Worm (Caenorhabditis elegans) whole organism, young adult: ENCODE measurements around the gene smr-1.

Experiments
- F22D6.2 ChIP-seq: sonication (generic microtip); optimal IDR thresholded peaks from 2 replicates; lab custom pipeline; 2016; ENCODE audit warnings: mild to moderate bottlenecking, missing genetic modification characterization, missing compliant biosample characterization
- F23B12.7 ChIP-seq: sonication (generic microtip); optimal IDR thresholded peaks from 2 replicates; lab custom pipeline; 2017; ENCODE audit warnings: missing genetic modification characterization, mild to moderate bottlenecking, missing compliant biosample characterization, antibody characterized with exemption, moderate library complexity; ENCODE audit not compliant: insufficient read depth
- F33H1.4 ChIP-seq: fragments of 200-800 bp; sonication (Bioruptor generic); IDR thresholded peaks from 2 replicates; pipeline ENCODE4 v1.3.6; 2022; ENCODE audit warnings: missing genetic modification reagents, missing genetic modification characterization, missing compliant biosample characterization
- F39B2.1 ChIP-seq: fragments of 200-800 bp; sonication (Bioruptor generic); IDR thresholded peaks from 2 replicates; pipeline ENCODE4 v1.3.6; 2022; ENCODE audit warnings: missing genetic modification reagents, missing genetic modification characterization, missing compliant biosample characterization
- F49E8.2 ChIP-seq: sonication (generic microtip); optimal IDR thresholded peaks from 3 replicates; lab custom pipeline; 2017; ENCODE audit warnings: missing genetic modification characterization, mild to moderate bottlenecking, missing compliant biosample characterization, antibody characterized with exemption, moderate library complexity; ENCODE audit not compliant: insufficient read depth
- F57C9.4 ChIP-seq: sonication (generic microtip); optimal IDR thresholded peaks from 2 replicates; lab custom pipeline; 2017; ENCODE audit warnings: mild to moderate bottlenecking, missing genetic modification characterization, missing compliant biosample characterization
- K11D2.4 ChIP-seq: fragments of 200-800 bp; sonication (Bioruptor generic); IDR thresholded peaks from 2 replicates; pipeline ENCODE4 v1.3.6; 2022; ENCODE audit warnings: missing genetic modification reagents, missing genetic modification characterization, missing compliant biosample characterization
- K12H6.12 ChIP-seq: fragments of 200-800 bp; sonication (Bioruptor generic); optimal IDR thresholded peaks from 2 replicates; lab custom pipeline; 2018; ENCODE audit warnings: mild to moderate bottlenecking, missing genetic modification characterization, missing compliant biosample characterization
- T07F8.4 ChIP-seq: sonication (generic microtip); optimal IDR thresholded peaks from 2 replicates; lab custom pipeline; 2016; ENCODE audit warnings: mild to moderate bottlenecking, missing genetic modification characterization, moderate library complexity, missing compliant biosample characterization
- Y53F4B.3 ChIP-seq: fragments of 200-800 bp; sonication (Bioruptor generic); IDR thresholded peaks from 2 replicates; pipeline ENCODE4 v1.3.6; 2022; ENCODE audit warnings: missing genetic modification reagents, missing genetic modification characterization, missing compliant biosample characterization
- Y53G8AR.9 ChIP-seq: fragments of 200-800 bp; sonication (Bioruptor generic); conservative IDR thresholded peaks from 2 replicates; pipeline ENCODE4 v1.3.6; 2022; ENCODE audit warnings: missing genetic modification reagents, missing genetic modification characterization, missing compliant biosample characterization
- Y67H2A.10 ChIP-seq: fragments of 200-800 bp; sonication (Bioruptor generic); conservative IDR thresholded peaks from 2 replicates; pipeline ENCODE4 v1.3.6; 2022; ENCODE audit warnings: missing genetic modification reagents, missing genetic modification characterization, missing compliant biosample characterization
- Y79H2A.3 ChIP-seq: fragments of 200-800 bp; sonication (Bioruptor generic); conservative IDR thresholded peaks from 2 replicates; pipeline ENCODE4 v1.3.6; 2022; ENCODE audit warnings: missing genetic modification reagents, missing genetic modification characterization, missing compliant biosample characterization
- Y95B8A.8 ChIP-seq: fragments of 200-800 bp; sonication (Bioruptor generic); IDR thresholded peaks from 2 replicates; pipeline ENCODE4 v1.3.6; 2022; ENCODE audit warnings: missing genetic modification reagents, missing genetic modification characterization, missing compliant biosample characterization
- athp-1 ChIP-seq: sonication (generic microtip); optimal IDR thresholded peaks from 2 replicates; lab custom pipeline; 2017; ENCODE audit warnings: mild to moderate bottlenecking, missing genetic modification characterization, missing compliant biosample characterization
- attf-5 ChIP-seq: fragments of 200-800 bp; sonication (Bioruptor generic); optimal IDR thresholded peaks from 2 replicates; lab custom pipeline; 2018; ENCODE audit warnings: mild to moderate bottlenecking, missing genetic modification characterization, missing compliant biosample characterization
- attf-6 ChIP-seq: fragments of 200-800 bp; sonication (Bioruptor generic); IDR thresholded peaks from 2 replicates; pipeline ENCODE4 v1.3.6; 2022; ENCODE audit warnings: missing genetic modification reagents, missing genetic modification characterization, missing compliant biosample characterization
- ceh-100 ChIP-seq: fragments of 200-800 bp; sonication (Bioruptor generic); IDR thresholded peaks from 2 replicates; pipeline ENCODE4 v1.3.6; 2022; ENCODE audit warnings: missing genetic modification reagents, missing genetic modification characterization, missing compliant biosample characterization
- ceh-58 ChIP-seq: fragments of 200-800 bp; sonication (Bioruptor generic); IDR thresholded peaks from 2 replicates; pipeline ENCODE4 v1.3.6; 2022; ENCODE audit warnings: missing genetic modification characterization, missing compliant biosample characterization
- ceh-91 ChIP-seq: fragments of 200-800 bp; sonication (Bioruptor generic); IDR thresholded peaks from 2 replicates; pipeline ENCODE4 v1.3.6; 2022; ENCODE audit warnings: missing genetic modification reagents, missing genetic modification characterization, missing compliant biosample characterization
- chd-7 ChIP-seq: sonication (generic microtip); optimal IDR thresholded peaks from 2 replicates; lab custom pipeline; 2016; ENCODE audit warnings: mild to moderate bottlenecking, missing genetic modification characterization, moderate library complexity, missing compliant biosample characterization
- dox-1 ChIP-seq: fragments of 200-800 bp; sonication (Bioruptor generic); IDR thresholded peaks from 2 replicates; pipeline ENCODE4 v1.3.6; 2022; ENCODE audit warnings: missing genetic modification reagents, missing genetic modification characterization, missing compliant biosample characterization
- dpl-1 ChIP-seq: fragments of 150-350 bp; optimal IDR thresholded peaks from 2 replicates; lab custom pipeline; 2014; ENCODE audit warnings: missing biosample characterization, missing genetic modification reagents, missing genetic modification characterization
- egl-44 ChIP-seq: fragments of 200-800 bp; sonication (Bioruptor generic); IDR thresholded peaks from 2 replicates; pipeline ENCODE4 v1.3.6; 2022; ENCODE audit warnings: missing genetic modification reagents, missing genetic modification characterization, missing compliant biosample characterization
- fkh-3 ChIP-seq: sonication (generic microtip); optimal IDR thresholded peaks from 2 replicates; lab custom pipeline; 2016; ENCODE audit warnings: mild to moderate bottlenecking, missing genetic modification characterization, missing compliant biosample characterization
- hlh-12 ChIP-seq: sonication (generic microtip); optimal IDR thresholded peaks from 2 replicates; lab custom pipeline; 2016; ENCODE audit warnings: missing genetic modification characterization, missing compliant biosample characterization
- hlh-26 ChIP-seq: fragments of 200-800 bp; sonication (Bioruptor generic); conservative IDR thresholded peaks from 2 replicates; pipeline ENCODE4 v1.3.6; 2022; ENCODE audit warnings: missing genetic modification reagents, missing genetic modification characterization, missing compliant biosample characterization
- hmg-1.2 ChIP-seq: fragments of 200-800 bp; sonication (Bioruptor generic); IDR thresholded peaks from 2 replicates; pipeline ENCODE4 v1.3.6; 2022; ENCODE audit warnings: missing genetic modification reagents, missing genetic modification characterization, missing compliant biosample characterization
- hsf-1 ChIP-seq: fragments of 200-800 bp; sonication (Bioruptor generic); IDR thresholded peaks from 2 replicates; pipeline ENCODE4 v1.3.6; 2022; ENCODE audit warnings: missing genetic modification reagents, missing genetic modification characterization, missing compliant biosample characterization
- lin-40 ChIP-seq: sonication (generic microtip); optimal IDR thresholded peaks from 2 replicates; lab custom pipeline; 2016; ENCODE audit warnings: missing genetic modification characterization, mild to moderate bottlenecking, missing compliant biosample characterization, missing genotype, missing genetic modification reagents
- lin-54 ChIP-seq: fragments of 200-800 bp; sonication (Bioruptor generic); optimal IDR thresholded peaks from 2 replicates; lab custom pipeline; 2018; ENCODE audit warnings: mild to moderate bottlenecking, missing genetic modification characterization, missing compliant biosample characterization
- lsl-1 ChIP-seq: fragments of 200-800 bp; sonication (Bioruptor generic); optimal IDR thresholded peaks from 2 replicates; lab custom pipeline; 2018; ENCODE audit warnings: mild to moderate bottlenecking, missing genetic modification characterization, moderate library complexity, missing compliant biosample characterization
- madf-3 ChIP-seq: fragments of 200-800 bp; sonication (Bioruptor generic); IDR thresholded peaks from 2 replicates; pipeline ENCODE4 v1.3.6; 2022; ENCODE audit warnings: missing genetic modification reagents, missing genetic modification characterization, missing compliant biosample characterization
- mcd-1 ChIP-seq: fragments of 200-800 bp; sonication (Bioruptor generic); IDR thresholded peaks from 2 replicates; pipeline ENCODE4 v1.3.6; 2022; ENCODE audit warnings: missing genetic modification reagents, missing genetic modification characterization, missing compliant biosample characterization
- mel-28 ChIP-seq: sonication (generic microtip); optimal IDR thresholded peaks from 2 replicates; lab custom pipeline; 2016; ENCODE audit warnings: borderline replicate concordance, mild to moderate bottlenecking, missing genetic modification characterization, missing compliant biosample characterization
- mes-4 ChIP-seq: sonication (generic microtip); optimal IDR thresholded peaks from 2 replicates; lab custom pipeline; 2016; ENCODE audit warnings: missing genotype, missing genetic modification characterization, missing compliant biosample characterization
- nfya-1 ChIP-seq: sonication (generic microtip); optimal IDR thresholded peaks from 2 replicates; lab custom pipeline; 2017; ENCODE audit warnings: antibody characterized with exemption, missing compliant biosample characterization, missing genetic modification characterization, borderline replicate concordance; ENCODE audit not compliant: insufficient read depth
- nfyb-1 ChIP-seq: fragments of 200-800 bp; sonication (Bioruptor generic); IDR thresholded peaks from 2 replicates; pipeline ENCODE4 v1.3.6; 2022; ENCODE audit warnings: missing genetic modification reagents, missing genetic modification characterization, missing compliant biosample characterization
- nhr-120 ChIP-seq: fragments of 200-800 bp; sonication (Bioruptor generic); IDR thresholded peaks from 2 replicates; pipeline ENCODE4 v1.3.6; 2022; ENCODE audit warnings: missing genetic modification characterization, missing compliant biosample characterization
- nhr-27 ChIP-seq: fragments of 200-800 bp; sonication (Bioruptor generic); optimal IDR thresholded peaks from 2 replicates; lab custom pipeline; 2018; ENCODE audit warnings: mild to moderate bottlenecking, missing genetic modification characterization, moderate library complexity, missing compliant biosample characterization
- rcor-1 ChIP-seq: fragments of 200-800 bp; sonication (Bioruptor generic); IDR thresholded peaks from 2 replicates; pipeline ENCODE4 v1.3.6; 2022; ENCODE audit warnings: missing genetic modification reagents, missing genetic modification characterization, missing compliant biosample characterization
- rpc-1 ChIP-seq, 2 experiments: fragments of 150-350 bp in 1 of 2; sonication (generic microtip) in 1 of 2; optimal IDR thresholded peaks; 2 replicates each; lab custom pipeline; 2014 to 2018; ENCODE audit warnings: missing biosample characterization in 1 of 2, missing genetic modification characterization in 1 of 2, missing genetic modification reagents in 1 of 2, missing genotype in 1 of 2
- sdz-38 ChIP-seq: sonication (generic microtip); optimal IDR thresholded peaks from 2 replicates; lab custom pipeline; 2016; ENCODE audit warnings: missing genotype, missing genetic modification characterization, missing compliant biosample characterization
- somi-1 ChIP-seq: fragments of 200-800 bp; sonication (Bioruptor generic); optimal IDR thresholded peaks from 2 replicates; lab custom pipeline; 2018; ENCODE audit warnings: mild to moderate bottlenecking, missing genetic modification characterization, missing compliant biosample characterization
- tbp1 ChIP-seq: fragments of 200-800 bp; sonication (Bioruptor generic); optimal IDR thresholded peaks from 2 replicates; lab custom pipeline; 2018; ENCODE audit warnings: mild to moderate bottlenecking, missing genetic modification characterization, missing compliant biosample characterization
- tbx-9 ChIP-seq: sonication (generic microtip); optimal IDR thresholded peaks from 2 replicates; lab custom pipeline; 2016; ENCODE audit warnings: borderline replicate concordance, missing genetic modification characterization, inconsistent platforms, missing compliant biosample characterization
- unc-130 ChIP-seq: sonication (generic microtip); optimal IDR thresholded peaks from 2 replicates; lab custom pipeline; 2016; ENCODE audit warnings: missing genetic modification reagents, missing genetic modification characterization, missing compliant biosample characterization
- unc-62 ChIP-seq: fragments of 150-350 bp; optimal IDR thresholded peaks from 2 replicates; lab custom pipeline; 2014; ENCODE audit warnings: missing biosample characterization, missing genetic modification reagents, missing genetic modification characterization
- ztf-22 ChIP-seq: fragments of 200-800 bp; sonication (Bioruptor generic); optimal IDR thresholded peaks from 2 replicates; lab custom pipeline; 2018; ENCODE audit warnings: mild to moderate bottlenecking, missing genetic modification characterization, moderate library complexity, missing compliant biosample characterization

The smr-1 gene

ce11 chrIII:1122239-1122638, 20.7 kb upstream of the smr-1 start (continued):
- TF ChIP-seq F23B12.7 (tag; lab: Kevin White, UChicago) (peak; percentile 60), F49E8.2 (peak; percentile 3), F39B2.1 (GFP tag; lab: Robert Waterston, UW) (no peak), lsl-1 (GFP tag; lab: Kevin White, UChicago) (peak; percentile 52), Y67H2A.10 (GFP tag; lab: Robert Waterston, UW) (no peak), mel-28 (tag; lab: Kevin White, UChicago) (no peak), ceh-58 (GFP tag; lab: Robert Waterston, UW) (no peak), ceh-91 (GFP tag; lab: Robert Waterston, UW) (no peak), unc-62 (no peak), rcor-1 (GFP tag; lab: Robert Waterston, UW) (0 out of 2 replicates have a peak, but pooled peaks have one; percentile 24), rpc-1 (optimal IDR thresholded peaks at IDR 0.05; lab: Kevin White, UChicago) (peak; percentile 72), rpc-1 (tag; optimal IDR thresholded peaks at IDR 0.05; lab: Kevin White, UChicago) (peak; percentile 81), Y79H2A.3 (GFP tag; lab: Robert Waterston, UW) (no peak), F57C9.4 (no peak), Y53G8AR.9 (no peak), fkh-3 (tag; lab: Kevin White, UChicago) (peak; percentile 21), mes-4 (tag; lab: Kevin White, UChicago) (no peak), nhr-120 (no peak), hsf-1 (GFP tag; lab: Robert Waterston, UW) (no peak), mcd-1 (peak; percentile 48; the same call in 1 of the 2 replicates), egl-44 (GFP tag; lab: Robert Waterston, UW) (no peak), T07F8.4 (peak; percentile 13), ztf-22 (no peak), K12H6.12 (no peak), somi-1 (GFP tag; lab: Kevin White, UChicago) (no peak), hmg-1.2 (GFP tag; lab: Robert Waterston, UW) (peak; percentile 61), tbx-9 (no peak), nhr-27 (tag; lab: Kevin White, UChicago) (no peak), K11D2.4 (GFP tag; lab: Robert Waterston, UW) (no peak), hlh-12 (tag; lab: Kevin White, UChicago) (no peak), Y95B8A.8 (no peak), athp-1 (peak; percentile 36), attf-5 (GFP tag; lab: Kevin White, UChicago) (peak; percentile 45), dpl-1 (GFP tag; lab: Kevin White, UChicago) (no peak), F22D6.2 (tag; lab: Kevin White, UChicago) (no peak), Y53F4B.3 (GFP tag; lab: Robert Waterston, UW) (no peak), madf-3 (no peak), nfyb-1 (GFP tag; lab: Robert Waterston, UW) (peak; percentile 79), ceh-100 (no peak), chd-7 (tag; lab: Kevin White, UChicago) (peak; percentile 8), dox-1 (peak; percentile 54; the same call in 1 of the 2 replicates), F33H1.4 (GFP tag; lab: Robert Waterston, UW) (peak; percentile 33; the same call in 1 of the 2 replicates), nfya-1 (tag; lab: Kevin White, UChicago) (no peak), tbp1 (peak; percentile 94), lin-54 (GFP tag; lab: Kevin White, UChicago) (peak; percentile 48), sdz-38 (tag; lab: Kevin White, UChicago) (no peak), lin-40 (tag; lab: Kevin White, UChicago) (peak; percentile 39), attf-6 (GFP tag; lab: Robert Waterston, UW) (no peak), hlh-26 (GFP tag; lab: Robert Waterston, UW) (no peak), unc-130 (GFP tag; lab: Kevin White, UChicago) (no peak)
